Worm (Caenorhabditis elegans) whole organism, late embryonic: ENCODE results near the gene col-37.

Source experiments
- C08G9.2 ChIP-seq: sonication (generic microtip); optimal IDR thresholded peaks from 2 replicates; lab custom pipeline; 2016; ENCODE audit warnings: mild to moderate bottlenecking, missing genetic modification characterization, moderate library complexity, missing compliant biosample characterization
- C38D4.7 ChIP-seq: fragments of 200-800 bp; sonication (Bioruptor generic); optimal IDR thresholded peaks from 2 replicates; lab custom pipeline; 2018; ENCODE audit warnings: mild to moderate bottlenecking, missing genetic modification characterization, moderate library complexity, missing compliant biosample characterization
- K02D7.2 ChIP-seq: sonication (generic microtip); optimal IDR thresholded peaks from 2 replicates; lab custom pipeline; 2017; ENCODE audit warnings: mild to moderate bottlenecking, missing genetic modification characterization, missing compliant biosample characterization
- ceh-14 ChIP-seq: sonication (generic microtip); optimal IDR thresholded peaks from 2 replicates; lab custom pipeline; 2016; ENCODE audit warnings: missing genotype, missing genetic modification characterization, missing compliant biosample characterization
- ceh-18 ChIP-seq: sonication (generic microtip); optimal IDR thresholded peaks from 2 replicates; lab custom pipeline; 2016; ENCODE audit warnings: missing genetic modification characterization, missing compliant biosample characterization
- ceh-22 ChIP-seq: sonication (generic microtip); optimal IDR thresholded peaks from 2 replicates; lab custom pipeline; 2017; ENCODE audit warnings: missing biosample characterization, missing genetic modification characterization
- ceh-34 ChIP-seq: sonication (generic microtip); optimal IDR thresholded peaks from 2 replicates; lab custom pipeline; 2016; ENCODE audit warnings: mild to moderate bottlenecking, missing genetic modification characterization, missing compliant biosample characterization
- ceh-48 ChIP-seq: sonication (generic microtip); optimal IDR thresholded peaks from 2 replicates; lab custom pipeline; 2016; ENCODE audit warnings: missing genetic modification characterization, inconsistent platforms, missing compliant biosample characterization
- ceh-6 ChIP-seq: fragments of 200-800 bp; sonication (Bioruptor generic); optimal IDR thresholded peaks from 2 replicates; lab custom pipeline; 2018; ENCODE audit warnings: mild to moderate bottlenecking, missing genetic modification characterization, missing compliant biosample characterization
- che-1 ChIP-seq: sonication (generic microtip); optimal IDR thresholded peaks from 2 replicates; lab custom pipeline; 2016; ENCODE audit warnings: mild to moderate bottlenecking, missing genetic modification characterization, missing compliant biosample characterization
- dmd-4 ChIP-seq: sonication (generic microtip); optimal IDR thresholded peaks from 2 replicates; lab custom pipeline; 2016; ENCODE audit warnings: borderline replicate concordance, missing genetic modification characterization, missing compliant biosample characterization
- elt-2 ChIP-seq: sonication (generic microtip); optimal IDR thresholded peaks from 2 replicates; lab custom pipeline; 2016; ENCODE audit warnings: missing genetic modification reagents, missing genetic modification characterization, missing compliant biosample characterization
- elt-4 ChIP-seq: sonication (generic microtip); optimal IDR thresholded peaks from 2 replicates; lab custom pipeline; 2016; ENCODE audit warnings: missing genetic modification characterization, missing compliant biosample characterization
- fkh-10 ChIP-seq: fragments of 150-350 bp; optimal IDR thresholded peaks from 2 replicates; lab custom pipeline; 2014; ENCODE audit warnings: missing biosample characterization, missing genetic modification reagents, missing genetic modification characterization
- fkh-6 ChIP-seq: sonication (generic microtip); optimal IDR thresholded peaks from 2 replicates; lab custom pipeline; 2016; ENCODE audit warnings: missing genetic modification characterization, missing compliant biosample characterization
- hlh-15 ChIP-seq: sonication (generic microtip); optimal IDR thresholded peaks from 2 replicates; lab custom pipeline; 2016; ENCODE audit warnings: missing genetic modification characterization, missing compliant biosample characterization
- hlh-30 ChIP-seq: sonication (generic microtip); optimal IDR thresholded peaks from 2 replicates; lab custom pipeline; 2017; ENCODE audit warnings: antibody characterized with exemption, missing genetic modification characterization, missing compliant biosample characterization; ENCODE audit not compliant: insufficient read depth
- hlh-6 ChIP-seq: sonication (generic microtip); optimal IDR thresholded peaks from 2 replicates; lab custom pipeline; 2016; ENCODE audit warnings: missing genotype, missing genetic modification characterization, missing compliant biosample characterization
- lin-11 ChIP-seq: fragments of 200-800 bp; sonication (Bioruptor generic); optimal IDR thresholded peaks from 2 replicates; lab custom pipeline; 2018; ENCODE audit warnings: mild to moderate bottlenecking, missing genetic modification characterization, missing compliant biosample characterization
- mec-3 ChIP-seq: sonication (generic microtip); optimal IDR thresholded peaks from 2 replicates; lab custom pipeline; 2016; ENCODE audit warnings: borderline replicate concordance, missing genetic modification characterization, missing compliant biosample characterization
- nfya-1 ChIP-seq: sonication (generic microtip); optimal IDR thresholded peaks from 2 replicates; lab custom pipeline; 2017; ENCODE audit warnings: missing genetic modification characterization, mild to moderate bottlenecking, missing compliant biosample characterization, antibody characterized with exemption, moderate library complexity
- nhr-11 ChIP-seq: fragments of 150-350 bp; optimal IDR thresholded peaks from 2 replicates; lab custom pipeline; 2014; ENCODE audit warnings: missing biosample characterization, missing genetic modification characterization
- pqm-1 ChIP-seq: sonication (generic microtip); optimal IDR thresholded peaks from 2 replicates; lab custom pipeline; 2016; ENCODE audit warnings: missing genetic modification characterization, missing compliant biosample characterization
- rnt-1 ChIP-seq: sonication (generic microtip); optimal IDR thresholded peaks from 2 replicates; lab custom pipeline; 2016; ENCODE audit warnings: missing genetic modification characterization, missing compliant biosample characterization
- sdc-2 ChIP-seq: sonication (generic microtip); optimal IDR thresholded peaks from 2 replicates; lab custom pipeline; 2016; ENCODE audit warnings: missing genotype, missing genetic modification characterization, missing compliant biosample characterization
- sox-2 ChIP-seq: fragments of 200-800 bp; sonication (Bioruptor generic); IDR thresholded peaks from 2 replicates; pipeline ENCODE4 v1.3.6; 2022; ENCODE audit warnings: missing genetic modification reagents, missing genetic modification characterization, missing compliant biosample characterization
- tbx-2 ChIP-seq: sonication (generic microtip); optimal IDR thresholded peaks from 2 replicates; lab custom pipeline; 2016; ENCODE audit warnings: missing genetic modification characterization, missing compliant biosample characterization
- tbx-7 ChIP-seq: sonication (generic microtip); optimal IDR thresholded peaks from 2 replicates; lab custom pipeline; 2016; ENCODE audit warnings: missing genotype, missing genetic modification characterization, missing compliant biosample characterization
- unc-42 ChIP-seq: sonication (generic microtip); optimal IDR thresholded peaks from 2 replicates; lab custom pipeline; 2016; ENCODE audit warnings: missing genotype, missing genetic modification characterization, missing compliant biosample characterization
- unc-55 ChIP-seq: sonication (generic microtip); optimal IDR thresholded peaks from 2 replicates; lab custom pipeline; 2017; ENCODE audit warnings: missing biosample characterization, missing genetic modification reagents, missing genetic modification characterization
- unc-86 ChIP-seq: sonication (generic microtip); optimal IDR thresholded peaks from 2 replicates; lab custom pipeline; 2016; ENCODE audit warnings: missing genetic modification characterization, missing compliant biosample characterization
- zip-5 ChIP-seq: sonication (generic microtip); optimal IDR thresholded peaks from 2 replicates; lab custom pipeline; 2016; ENCODE audit warnings: missing genetic modification characterization, missing compliant biosample characterization
- ztf-16 ChIP-seq: sonication (generic microtip); optimal IDR thresholded peaks from 2 replicates; lab custom pipeline; 2017; ENCODE audit warnings: missing genetic modification characterization, missing compliant biosample characterization

col-37 gene

DNA sequence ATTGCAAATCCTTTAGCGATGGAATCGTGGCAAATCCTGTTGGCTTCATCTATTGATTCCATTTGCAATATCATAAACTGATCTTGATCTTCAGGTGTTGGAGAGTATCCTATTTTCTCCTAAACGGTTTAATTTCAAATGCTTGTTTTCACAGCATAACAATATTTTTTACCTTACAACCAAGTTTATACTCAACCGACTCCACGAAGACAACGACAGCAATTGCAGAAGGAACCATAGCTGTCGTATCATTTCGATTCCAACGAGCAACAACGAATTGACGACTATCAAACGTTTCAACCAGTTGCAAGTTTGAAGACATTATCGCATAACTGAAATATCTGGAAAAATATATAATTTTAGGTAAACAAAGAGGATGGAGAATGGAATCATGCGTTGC, 16.3 kb upstream of the col-37 start, which contains the start of gene usip-1:
Gene usip-1, minus strand, starts transcription at position 341 of the 400 bp plus-strand sequence.
- no peak for TF ChIP-seq fkh-10

DNA sequence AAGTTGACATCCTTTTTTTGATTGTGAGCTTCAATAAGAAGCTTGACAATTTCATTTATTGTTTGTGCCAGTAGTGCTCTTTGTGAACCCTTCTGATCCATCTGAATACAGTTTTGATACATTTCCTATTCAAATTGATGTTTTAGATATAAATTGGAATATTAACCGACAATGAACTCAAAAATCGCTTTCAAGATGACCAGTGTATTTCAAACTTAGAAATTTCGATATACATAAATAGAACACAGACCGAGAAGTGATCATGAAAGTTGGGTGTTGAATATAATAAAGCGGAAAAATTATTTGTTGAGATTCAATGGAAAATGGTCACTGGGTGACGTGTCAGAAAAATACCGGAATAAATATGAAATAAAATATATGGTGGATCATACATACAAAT, 13.8 kb upstream of the col-37 start, which contains the start of gene elpc-3:
Gene elpc-3, minus strand, starts transcription at position 101 of the 400 bp plus-strand sequence.
- TF ChIP-seq mec-3 (tag; lab: Kevin White, UChicago) = no peak

DNA sequence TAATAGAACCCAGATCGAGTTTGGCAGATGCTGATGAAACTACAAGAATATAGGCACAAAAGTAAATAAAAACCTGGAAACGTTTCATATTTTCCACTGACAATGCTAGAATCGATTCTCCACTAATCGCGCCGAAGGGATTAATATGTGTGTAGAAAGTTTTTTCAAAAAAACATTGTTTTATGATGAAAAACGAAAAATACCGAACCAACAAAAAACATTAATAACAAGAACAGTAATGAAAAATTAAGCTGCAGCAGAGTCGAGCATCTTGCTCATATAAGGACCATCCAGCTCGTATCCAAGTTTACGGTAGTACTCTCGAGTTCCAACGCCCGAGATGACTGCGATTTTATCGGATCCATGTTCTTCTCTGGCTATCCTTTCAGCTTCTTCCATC, 11.8 kb upstream of the col-37 start, which contains the start of gene clec-224:
Gene clec-224, minus strand, starts transcription at position 101 of the 400 bp plus-strand sequence.
- TF ChIP-seq hlh-30 (no peak), unc-86 (tag; lab: Kevin White, UChicago) (no peak), ceh-6 (GFP tag; lab: Kevin White, UChicago) (no peak), C38D4.7 (GFP tag; lab: Kevin White, UChicago) (no peak)

DNA sequence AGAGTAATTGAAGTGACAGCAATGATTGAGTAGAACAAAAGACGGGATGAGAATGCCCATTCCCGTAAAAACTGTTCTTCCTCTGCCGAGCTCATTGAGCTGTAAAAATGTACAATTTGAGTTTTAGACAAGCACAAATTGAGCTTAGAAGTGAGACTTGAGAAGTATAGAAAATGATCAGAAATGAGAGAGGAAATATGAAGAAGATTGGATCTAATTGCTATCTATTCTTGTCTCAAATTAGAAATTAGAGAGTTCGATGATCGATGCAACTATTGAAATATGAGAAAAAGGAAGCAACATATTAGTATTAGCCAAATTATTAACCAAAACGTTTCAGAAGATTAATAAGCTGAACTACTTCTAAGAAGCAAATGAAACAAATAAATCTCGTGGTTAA, 2.6 kb upstream of the col-37 start, which contains the start of gene ZK863.1:
Gene ZK863.1, minus strand, starts transcription at position 101 of the 400 bp plus-strand sequence.
- TF ChIP-seq K02D7.2 (no peak), C38D4.7 (GFP tag; lab: Kevin White, UChicago) (no peak), rnt-1 (tag; lab: Kevin White, UChicago) (no peak), hlh-6 (no peak), nhr-11 (no peak), sox-2 (no peak)

DNA sequence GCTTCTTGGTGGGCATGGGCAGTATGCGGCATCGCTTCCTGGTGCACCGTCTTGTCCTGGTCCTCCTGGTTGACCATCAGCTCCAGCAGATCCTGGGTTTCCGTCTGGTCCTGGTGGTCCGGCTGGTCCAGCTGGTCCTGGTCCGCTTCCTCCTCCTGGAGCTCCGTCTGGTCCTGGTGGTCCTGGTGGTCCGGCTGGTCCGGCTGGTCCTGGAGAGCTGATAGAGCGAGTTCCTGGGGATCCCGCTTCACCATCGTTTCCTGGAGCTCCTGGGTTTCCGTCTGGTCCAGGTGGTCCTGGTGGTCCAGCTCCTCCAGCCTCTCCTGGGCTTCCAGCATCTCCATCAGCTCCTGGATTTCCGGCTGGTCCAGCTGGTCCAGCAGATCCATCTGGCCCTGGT, 522 bp downstream of the col-37 start:
- no peak for TF ChIP-seq ceh-14 (tag; lab: Kevin White, UChicago)
- TF ChIP-seq elt-4 (tag; lab: Kevin White, UChicago) = peak; percentile 18
- no peak for TF ChIP-seq hlh-15
- TF ChIP-seq C08G9.2 (tag; lab: Kevin White, UChicago) = peak; percentile 32
- peak; percentile 33 for TF ChIP-seq mec-3 (tag; lab: Kevin White, UChicago)
- TF ChIP-seq dmd-4 (tag; lab: Kevin White, UChicago) = peak; percentile 9

DNA sequence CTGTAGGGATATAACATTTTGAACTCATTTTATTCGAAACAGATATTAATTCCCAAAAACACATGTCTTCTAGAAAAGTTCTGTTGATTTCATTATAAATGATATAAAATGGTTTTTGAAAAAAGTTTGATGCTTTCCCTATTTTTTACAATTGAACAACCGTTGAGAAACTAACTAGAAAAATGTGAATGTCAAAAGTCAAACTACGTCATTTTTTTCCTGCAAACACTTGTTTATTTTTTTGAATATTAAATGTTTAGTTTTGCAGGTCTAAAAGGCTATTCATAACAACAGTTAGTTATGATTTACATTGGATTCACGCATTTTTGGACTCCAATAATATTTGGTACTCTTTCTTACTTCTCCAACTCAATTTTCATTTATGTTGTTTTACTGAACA, 4.6 kb downstream of the col-37 start, which contains the start of gene srj-4:
Gene srj-4, plus strand, starts transcription at position 301 of the 400 bp plus-strand sequence.
- TF ChIP-seq dmd-4 (tag; lab: Kevin White, UChicago) = no peak
- no peak for TF ChIP-seq ceh-48
- TF ChIP-seq tbx-2 = no peak
- TF ChIP-seq tbx-7 (tag; lab: Kevin White, UChicago) = no peak
- TF ChIP-seq ceh-14 (tag; lab: Kevin White, UChicago) = no peak
- TF ChIP-seq mec-3 (tag; lab: Kevin White, UChicago) = no peak

DNA sequence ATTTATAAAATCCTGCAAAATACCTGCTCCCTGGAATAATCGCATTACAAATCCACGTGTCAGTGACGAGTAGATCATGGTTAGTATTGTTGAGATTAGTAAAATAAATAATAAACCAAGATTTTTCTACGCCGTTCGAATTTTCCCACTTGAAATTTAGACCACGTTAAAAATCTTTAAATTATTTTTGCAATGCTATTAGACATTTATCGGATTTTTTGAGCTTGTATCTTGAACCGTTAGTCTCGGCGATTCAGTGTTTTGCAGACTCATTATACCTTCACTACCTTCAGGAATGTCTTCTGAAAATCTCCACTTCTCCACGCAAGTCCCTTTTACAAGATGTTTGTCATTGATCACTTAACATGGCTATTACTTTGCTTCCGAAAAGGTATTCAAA, 5.3 kb downstream of the col-37 start, which contains the start of gene C27A7.5:
Gene C27A7.5, minus strand, starts transcription at position 101 of the 400 bp plus-strand sequence.
- TF ChIP-seq nfya-1 (no peak), pqm-1 (tag; lab: Kevin White, UChicago) (no peak), ceh-48 (no peak)

DNA sequence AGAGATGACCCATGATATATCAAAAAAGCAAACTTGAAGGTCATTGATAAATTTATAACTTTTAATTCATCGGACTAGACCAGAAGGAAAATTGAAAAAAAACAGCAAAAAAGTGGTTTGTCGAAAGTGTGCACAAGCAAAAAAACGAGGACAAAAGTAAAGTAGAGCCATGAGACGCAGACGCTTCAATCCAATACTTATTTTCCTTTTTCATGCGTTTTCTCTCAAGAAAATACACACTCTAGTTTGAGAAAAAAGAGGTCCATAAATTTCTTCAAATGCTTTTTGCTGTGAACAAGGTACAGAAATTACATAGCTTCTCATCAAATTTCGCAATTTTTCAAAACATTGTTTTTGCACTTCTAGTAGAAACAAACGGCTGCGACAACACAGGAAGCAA, 6.4 kb downstream of the col-37 start:
- no peak for TF ChIP-seq ceh-6 (GFP tag; lab: Kevin White, UChicago)
- TF ChIP-seq unc-42 (tag; lab: Kevin White, UChicago) = no peak
- TF ChIP-seq ceh-34 (tag; lab: Kevin White, UChicago) = no peak
- no peak for TF ChIP-seq sdc-2 (tag; lab: Kevin White, UChicago)
- TF ChIP-seq tbx-2 = no peak
- no peak for TF ChIP-seq dmd-4 (tag; lab: Kevin White, UChicago)
- TF ChIP-seq ceh-18 = no peak
- no peak for TF ChIP-seq unc-55 (GFP tag; lab: Kevin White, UChicago)
- no peak for TF ChIP-seq fkh-6 (tag; lab: Kevin White, UChicago)
- no peak for TF ChIP-seq che-1 (tag; lab: Kevin White, UChicago)
- no peak for TF ChIP-seq hlh-30
- no peak for TF ChIP-seq zip-5 (tag; lab: Kevin White, UChicago)
- no peak for TF ChIP-seq lin-11 (tag; lab: Kevin White, UChicago)
- no peak for TF ChIP-seq elt-2 (tag; lab: Kevin White, UChicago)
- TF ChIP-seq ztf-16 (tag; lab: Kevin White, UChicago) = no peak
- TF ChIP-seq ceh-22 (tag; lab: Kevin White, UChicago) = no peak
- TF ChIP-seq, all 69 proteins: peak for 0
